Worm (Caenorhabditis elegans) whole organism, early embryonic: Measurements from ENCODE around the gene cbp-1.

ENCODE experiments used
- B0310.2 ChIP-seq: sonication (generic microtip); optimal IDR thresholded peaks from 2 replicates; lab custom pipeline; 2016; ENCODE audit warnings: mild to moderate bottlenecking, missing genetic modification characterization, missing compliant biosample characterization
- ama-1 ChIP-seq: fragments of 150-350 bp; optimal IDR thresholded peaks from 2 replicates; lab custom pipeline; 2014
- ets-7 ChIP-seq: sonication (generic microtip); optimal IDR thresholded peaks from 2 replicates; lab custom pipeline; 2016; ENCODE audit warnings: missing genotype, missing genetic modification characterization, missing compliant biosample characterization
- flt-1 ChIP-seq: fragments of 200-800 bp; sonication (Bioruptor generic); IDR thresholded peaks from 2 replicates; pipeline ENCODE4 v1.3.6; 2022; ENCODE audit warnings: missing genetic modification characterization, missing compliant biosample characterization
- hmg-4 ChIP-seq: fragments of 200-800 bp; sonication (Bioruptor generic); optimal IDR thresholded peaks from 2 replicates; lab custom pipeline; 2018; ENCODE audit warnings: mild to moderate bottlenecking, missing genetic modification characterization, missing compliant biosample characterization
- hnd-1 ChIP-seq: sonication (generic microtip); optimal IDR thresholded peaks from 2 replicates; lab custom pipeline; 2016; ENCODE audit warnings: missing genetic modification characterization, missing compliant biosample characterization
- pes-1 ChIP-seq: fragments of 200-800 bp; sonication (Bioruptor generic); IDR thresholded peaks from 2 replicates; pipeline ENCODE4 v1.3.6; 2022; ENCODE audit warnings: missing genetic modification reagents, missing genetic modification characterization, missing compliant biosample characterization
- sea-1 ChIP-seq: fragments of 200-800 bp; sonication (Bioruptor generic); conservative IDR thresholded peaks from 2 replicates; pipeline ENCODE4 v1.3.6; 2022; ENCODE audit warnings: missing genetic modification characterization, missing compliant biosample characterization
- tbx-11 ChIP-seq: fragments of 200-800 bp; sonication (Bioruptor generic); IDR thresholded peaks from 2 replicates; pipeline ENCODE4 v1.3.6; 2022; ENCODE audit warnings: missing genetic modification characterization, missing compliant biosample characterization

DNA sequence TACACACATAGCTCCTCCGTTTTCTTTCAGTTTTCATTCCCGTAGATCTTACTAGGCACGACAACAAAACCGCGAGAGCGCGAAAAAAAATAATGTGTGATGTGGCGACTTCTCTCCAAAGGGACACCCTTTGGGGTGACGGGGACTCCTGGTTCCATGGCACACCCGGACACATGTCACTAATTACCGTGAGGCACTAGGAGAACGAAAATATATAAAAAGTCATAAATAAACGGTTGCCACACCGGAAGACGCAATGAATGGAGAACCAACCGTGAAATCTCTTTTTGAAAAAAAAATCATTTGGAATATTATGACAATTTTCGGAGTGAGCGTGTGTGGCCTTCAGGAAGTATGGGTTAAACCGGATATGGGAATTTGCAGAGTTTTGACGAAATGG lies 35.9 kb upstream of the cbp-1 start:
- TF ChIP-seq tbx-11 (GFP tag; lab: Robert Waterston, UW) (no peak), B0310.2 (tag; lab: Kevin White, UChicago) (no peak), flt-1 (no peak), ets-7 (tag; lab: Kevin White, UChicago) (no peak), sea-1 (no peak), ama-1 (no peak), hnd-1 (no peak), hmg-4 (no peak), pes-1 (GFP tag; lab: Robert Waterston, UW) (no peak)
